1 fruit fly cellular context compared by ENCODE assay signal in the genomic region with DNA sequence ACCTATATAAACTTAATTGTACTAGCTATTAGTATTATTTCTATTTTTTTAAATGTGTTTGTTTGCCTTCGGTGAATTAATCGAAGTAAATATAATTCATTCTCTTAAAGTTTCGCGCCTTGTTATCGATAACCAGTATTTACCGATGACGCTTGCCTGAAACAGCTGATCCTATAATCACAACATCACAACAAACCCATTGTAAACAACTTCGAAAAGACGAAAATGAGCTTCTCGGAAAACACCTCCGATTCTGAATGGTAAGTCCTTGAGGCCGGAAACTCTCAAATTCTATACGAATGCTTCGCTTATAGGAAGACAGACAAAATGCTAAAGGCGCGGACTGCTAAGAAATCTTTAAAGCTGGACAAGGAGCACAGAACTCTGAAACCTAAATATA.
A peak's percentile ranks its signal among the peaks of the same experiment; 100 is the strongest.
TF ChIP-seq lines count a peak whose summit lies in the region.

CG34149 (plus strand) TSS at position 187 of the 400 bp plus-strand sequence.

TF ChIP-seq in whole organism, embryonic, 481 proteins besides CTCF, POLR2A, EP300 and RAD21 (continued from another document):
- no peak for TF ChIP-seq CG10979 (tag; optimal IDR thresholded peaks at IDR 0.05; lab: Kevin White, UChicago)
- no peak for TF ChIP-seq sqz (GFP tag; optimal IDR thresholded peaks at IDR 0.05; lab: Kevin White, UChicago)
- peak; percentile 71; the same call in 3 of the 4 replicates for TF ChIP-seq Dll (GFP tag; IDR thresholded peaks at IDR 0.05; lab: Robert Waterston, UW; ENCODE audit: partially characterized antibody)
- peak; percentile 48 for TF ChIP-seq stwl (tag; optimal IDR thresholded peaks at IDR 0.05; lab: Kevin White, UChicago)
- TF ChIP-seq Dref (GFP tag; IDR thresholded peaks at IDR 0.05; lab: Robert Waterston, UW): peak; percentile 63
- no peak for TF ChIP-seq ERR (GFP tag; optimal IDR thresholded peaks at IDR 0.05; lab: Kevin White, UChicago)
- TF ChIP-seq Myb (GFP tag; optimal IDR thresholded peaks at IDR 0.05; lab: Kevin White, UChicago): no peak
- no peak for TF ChIP-seq ttk (GFP tag; IDR thresholded peaks at IDR 0.05; lab: Robert Waterston, UW)
- TF ChIP-seq Vsx1 (GFP tag; optimal IDR thresholded peaks at IDR 0.05; lab: Kevin White, UChicago): no peak
- TF ChIP-seq CG8944 (GFP tag; optimal IDR thresholded peaks at IDR 0.05; lab: Kevin White, UChicago): no peak
- TF ChIP-seq CG15011 (GFP tag; optimal IDR thresholded peaks at IDR 0.05; lab: Kevin White, UChicago): no peak
- TF ChIP-seq D (optimal IDR thresholded peaks at IDR 0.05; lab: Kevin White, UChicago): no peak
- TF ChIP-seq D (GFP tag; optimal IDR thresholded peaks at IDR 0.05; lab: Kevin White, UChicago): no peak
- TF ChIP-seq sna (GFP tag; IDR thresholded peaks at IDR 0.05; lab: Robert Waterston, UW; ENCODE audit: partially characterized antibody): peak; percentile 47
- no peak for TF ChIP-seq CG1832 (GFP tag; optimal IDR thresholded peaks at IDR 0.05; lab: Kevin White, UChicago)
- TF ChIP-seq slbo (GFP tag; IDR thresholded peaks at IDR 0.05; lab: Robert Waterston, UW): no peak
- no peak for TF ChIP-seq Optix (GFP tag; IDR thresholded peaks at IDR 0.05; lab: Robert Waterston, UW)
- TF ChIP-seq HLH4C (GFP tag; IDR thresholded peaks at IDR 0.05; lab: Robert Waterston, UW; ENCODE audit: partially characterized antibody): peak; percentile 74
- no peak for TF ChIP-seq Drgx (GFP tag; IDR thresholded peaks at IDR 0.05; lab: Robert Waterston, UW)
- peak; percentile 59 for TF ChIP-seq Scr (GFP tag; IDR thresholded peaks at IDR 0.05; lab: Robert Waterston, UW; ENCODE audit: partially characterized antibody)
- TF ChIP-seq dati (GFP tag; IDR thresholded peaks at IDR 0.05; lab: Robert Waterston, UW): no peak
- no peak for TF ChIP-seq disco-r (GFP tag; optimal IDR thresholded peaks at IDR 0.05; lab: Kevin White, UChicago)
- TF ChIP-seq CG2116 (GFP tag; optimal IDR thresholded peaks at IDR 0.05; lab: Kevin White, UChicago): peak; percentile 18
- TF ChIP-seq CrebB (tag; optimal IDR thresholded peaks at IDR 0.05; lab: Kevin White, UChicago): no peak
- peak; percentile 73 for TF ChIP-seq CG13287 (GFP tag; IDR thresholded peaks at IDR 0.05; lab: Robert Waterston, UW; ENCODE audit: partially characterized antibody)
- TF ChIP-seq E2f2 (GFP tag; IDR thresholded peaks at IDR 0.05; lab: Robert Waterston, UW): peak; percentile 84
- TF ChIP-seq pan (optimal IDR thresholded peaks at IDR 0.05; lab: Kevin White, UChicago): no peak
- TF ChIP-seq pan (GFP tag; optimal IDR thresholded peaks at IDR 0.05 in 1 of 2, IDR thresholded peaks at IDR 0.05 in 1 of 2): no peak
- TF ChIP-seq CG31441 (GFP tag; IDR thresholded peaks at IDR 0.05; lab: Robert Waterston, UW): no peak
- TF ChIP-seq D19B (GFP tag; optimal IDR thresholded peaks at IDR 0.05; lab: Kevin White, UChicago): no peak
- TF ChIP-seq Bdp1 (GFP tag; optimal IDR thresholded peaks at IDR 0.05; lab: Kevin White, UChicago): no peak
- no peak for TF ChIP-seq CG7745 (tag; optimal IDR thresholded peaks at IDR 0.05; lab: Kevin White, UChicago)
- TF ChIP-seq CG8359 (GFP tag; optimal IDR thresholded peaks at IDR 0.05; lab: Kevin White, UChicago; ENCODE audit: borderline replicate concordance): no peak
- no peak for TF ChIP-seq ci (GFP tag; IDR thresholded peaks at IDR 0.05; lab: Robert Waterston, UW)
- TF ChIP-seq CG6791 (GFP tag; IDR thresholded peaks at IDR 0.05; lab: Robert Waterston, UW; ENCODE audit: partially characterized antibody): peak; percentile 23; the same call in 1 of the 3 replicates
- TF ChIP-seq Sry-δ (GFP tag; optimal IDR thresholded peaks at IDR 0.05; lab: Kevin White, UChicago): peak; percentile 22
- no peak for TF ChIP-seq HmgZ (tag; optimal IDR thresholded peaks at IDR 0.05; lab: Kevin White, UChicago)
- TF ChIP-seq ap (GFP tag; IDR thresholded peaks at IDR 0.05; lab: Robert Waterston, UW): no peak
- TF ChIP-seq Kr (GFP tag; optimal IDR thresholded peaks at IDR 0.05; lab: Kevin White, UChicago): no peak
- peak; percentile 53 for TF ChIP-seq MBD-R2 (GFP tag; IDR thresholded peaks at IDR 0.05; lab: Robert Waterston, UW)
- no peak for TF ChIP-seq CG11695 (GFP tag; IDR thresholded peaks at IDR 0.05; lab: Robert Waterston, UW)
- no peak for TF ChIP-seq CG15269 (tag; optimal IDR thresholded peaks at IDR 0.05; lab: Kevin White, UChicago)
- TF ChIP-seq CG13123 (GFP tag; optimal IDR thresholded peaks at IDR 0.05; lab: Kevin White, UChicago): no peak
- no peak for TF ChIP-seq fd96Cb (tag; optimal IDR thresholded peaks at IDR 0.05; lab: Kevin White, UChicago)
